Fruit fly (Drosophila melanogaster) whole organism, adult: ENCODE measurements around the gene CG16957.

ENCODE experiments used
- CG11617 ChIP-seq: fragments of 200-800 bp; sonication (Bioruptor generic); optimal IDR thresholded peaks from 2 replicates; lab custom pipeline; 2017; ENCODE audit warnings: mild to moderate bottlenecking, missing biosample characterization, missing genetic modification reagents, missing genetic modification characterization
- CG12768 ChIP-seq: fragments of 200-800 bp; sonication (Bioruptor generic); optimal IDR thresholded peaks from 2 replicates; lab custom pipeline; 2017; ENCODE audit warnings: missing biosample characterization, missing genetic modification characterization, mild to moderate bottlenecking, moderate library complexity, missing genetic modification reagents
- CG14711 ChIP-seq: fragments of 200-800 bp; sonication (Bioruptor generic); optimal IDR thresholded peaks from 2 replicates; lab custom pipeline; 2018; ENCODE audit warnings: missing biosample characterization, mild to moderate bottlenecking, missing genetic modification characterization, moderate library complexity
- CG1620 ChIP-seq: fragments of 200-800 bp; sonication (Bioruptor generic); optimal IDR thresholded peaks from 2 replicates; lab custom pipeline; 2016; ENCODE audit warnings: missing biosample characterization, missing genetic modification characterization
- CG33017 ChIP-seq: fragments of 200-800 bp; sonication (Bioruptor generic); optimal IDR thresholded peaks from 2 replicates; lab custom pipeline; 2018; ENCODE audit warnings: missing biosample characterization, mild to moderate bottlenecking, missing genetic modification characterization, moderate library complexity
- CG5204 ChIP-seq: fragments of 200-800 bp; sonication (Bioruptor generic); optimal IDR thresholded peaks from 2 replicates; lab custom pipeline; 2016; ENCODE audit warnings: missing biosample characterization, missing genetic modification characterization
- CG7045 ChIP-seq: fragments of 200-800 bp; sonication (Bioruptor generic); optimal IDR thresholded peaks from 2 replicates; lab custom pipeline; 2017; ENCODE audit warnings: missing biosample characterization, mild to moderate bottlenecking, missing genetic modification characterization
- CG7101 ChIP-seq: fragments of 200-800 bp; sonication (Bioruptor generic); optimal IDR thresholded peaks from 2 replicates; lab custom pipeline; 2018; ENCODE audit warnings: missing biosample characterization, mild to moderate bottlenecking, missing genetic modification characterization, moderate library complexity
- Clk ChIP-seq: fragments of 200-800 bp; sonication (Bioruptor generic); optimal IDR thresholded peaks from 2 replicates; lab custom pipeline; 2017; ENCODE audit warnings: missing biosample characterization, missing genetic modification characterization
- Crg-1 ChIP-seq: fragments of 200-800 bp; sonication (Bioruptor generic); optimal IDR thresholded peaks from 2 replicates; lab custom pipeline; 2016; ENCODE audit warnings: missing biosample characterization, missing genetic modification characterization
- Hr96 ChIP-seq: fragments of 200-800 bp; sonication (Bioruptor generic); optimal IDR thresholded peaks from 2 replicates; lab custom pipeline; 2016; ENCODE audit warnings: missing biosample characterization, missing genetic modification characterization
- Mnt ChIP-seq: fragments of 200-800 bp; sonication (Bioruptor generic); optimal IDR thresholded peaks from 2 replicates; lab custom pipeline; 2016; ENCODE audit warnings: missing biosample characterization, mild to moderate bottlenecking, missing genetic modification characterization
- bab1 ChIP-seq: fragments of 200-800 bp; sonication (Bioruptor generic); optimal IDR thresholded peaks from 3 replicates; lab custom pipeline; 2019; ENCODE audit warnings: missing biosample characterization, mild to moderate bottlenecking, missing genetic modification characterization, moderate library complexity
- cic ChIP-seq: fragments of 200-800 bp; sonication (Bioruptor generic); optimal IDR thresholded peaks from 2 replicates; lab custom pipeline; 2017; ENCODE audit warnings: missing biosample characterization, mild to moderate bottlenecking, missing genetic modification characterization, moderate library complexity
- cnc ChIP-seq, 2 experiments: fragments of >200 bp; optimal IDR thresholded peaks; 2 replicates each; lab custom pipeline; 2017
- kay ChIP-seq: fragments of 200-800 bp; sonication (Bioruptor generic); peaks from one replicate; lab custom pipeline; 2016; ENCODE audit warnings: missing biosample characterization, missing genetic modification characterization, borderline replicate concordance
- ovo ChIP-seq: fragments of 200-800 bp; sonication (Bioruptor generic); optimal IDR thresholded peaks from 2 replicates; lab custom pipeline; 2016; ENCODE audit warnings: missing biosample characterization, missing genetic modification characterization
- pad ChIP-seq: fragments of 200-800 bp; sonication (Bioruptor generic); optimal IDR thresholded peaks from 3 replicates; lab custom pipeline; 2017; ENCODE audit warnings: missing biosample characterization, missing genetic modification characterization, mild to moderate bottlenecking, moderate library complexity, missing genetic modification reagents
- tj ChIP-seq: fragments of 200-800 bp; sonication (Bioruptor generic); optimal IDR thresholded peaks from 3 replicates; lab custom pipeline; 2017; ENCODE audit warnings: missing biosample characterization, mild to moderate bottlenecking, missing genetic modification characterization, moderate library complexity
- toe ChIP-seq: fragments of 200-800 bp; sonication (Bioruptor generic); optimal IDR thresholded peaks from 2 replicates; lab custom pipeline; 2016; ENCODE audit warnings: missing biosample characterization, missing genetic modification characterization

Gene CG16957

dm6 chr2L:13376086-13376485 is 19.9 kb downstream of the CG16957 start:
- TF ChIP-seq Mnt (GFP tag; lab: Kevin White, UChicago) (no peak), cic (GFP tag; lab: Kevin White, UChicago) (peak; percentile 71)

- peak; percentile 99 for TF ChIP-seq Hr96 (GFP tag; lab: Kevin White, UChicago)
- TF ChIP-seq cic (GFP tag; lab: Kevin White, UChicago), result peak; percentile 69
- TF ChIP-seq Mnt (GFP tag; lab: Kevin White, UChicago), result peak; percentile 97
- TF ChIP-seq ovo (GFP tag; lab: Kevin White, UChicago), result peak; percentile 97
- peak; percentile 98 for TF ChIP-seq CG11617 (GFP tag; lab: Kevin White, UChicago)
- TF ChIP-seq CG1620, result peak; percentile 99
- TF ChIP-seq CG7045, result peak; percentile 95
- peak; percentile 96 for TF ChIP-seq bab1 (GFP tag; lab: Kevin White, UChicago)
- TF ChIP-seq CG5204 (GFP tag; lab: Kevin White, UChicago), result peak; percentile 98
- peak; percentile 94 for TF ChIP-seq pad
- no peak for TF ChIP-seq kay (GFP tag; lab: Kevin White, UChicago)
- TF ChIP-seq CG12768, result peak; percentile 98
- peak; percentile 97 for TF ChIP-seq Clk (GFP tag; lab: Kevin White, UChicago)
- TF ChIP-seq Crg-1, result peak; percentile 99
- TF ChIP-seq tj (GFP tag; lab: Kevin White, UChicago), result peak; percentile 88
- peak; percentile 99 for TF ChIP-seq toe
- TF ChIP-seq CG7101, result peak; percentile 97
- TF ChIP-seq CG14711 (tag; lab: Kevin White, UChicago), result peak; percentile 90
- TF ChIP-seq CG33017 (tag; lab: Kevin White, UChicago), result peak; percentile 93
- no peak for TF ChIP-seq cnc (optimal IDR thresholded peaks at IDR 0.05; lab: Kevin White, UChicago)
These were observed 22.3 kb downstream of the CG16957 start, which contains the start of the genes Bdp1 and CG6565 for dm6 chr2L:13373435-13374242. Bdp1 (minus strand) TSS chr2L:13373890. CG6565 (plus strand) TSS chr2L:13374019.

- TF ChIP-seq pad (peak; percentile 77), CG1620 (peak; percentile 90), ovo (GFP tag; lab: Kevin White, UChicago) (peak; percentile 62), bab1 (GFP tag; lab: Kevin White, UChicago) (peak; percentile 81), CG12768 (peak; percentile 84), tj (GFP tag; lab: Kevin White, UChicago) (peak; percentile 4), Hr96 (GFP tag; lab: Kevin White, UChicago) (peak; percentile 41), CG5204 (GFP tag; lab: Kevin White, UChicago) (peak; percentile 57), kay (GFP tag; lab: Kevin White, UChicago) (no peak), cnc (optimal IDR thresholded peaks at IDR 0.05; lab: Kevin White, UChicago) (no peak), CG11617 (GFP tag; lab: Kevin White, UChicago) (peak; percentile 51), toe (peak; percentile 49), CG7045 (peak; percentile 41), CG14711 (tag; lab: Kevin White, UChicago) (peak; percentile 97), CG33017 (tag; lab: Kevin White, UChicago) (peak; percentile 55), CG7101 (peak; percentile 84), Clk (GFP tag; lab: Kevin White, UChicago) (no peak), Mnt (GFP tag; lab: Kevin White, UChicago) (peak; percentile 79), cic (GFP tag; lab: Kevin White, UChicago) (peak; percentile 36), Crg-1 (peak; percentile 91)
These were observed 25.2 kb downstream of the CG16957 start, which contains the start of gene ND-B22 for dm6 chr2L:13370762-13371161. ND-B22 (minus strand) TSS chr2L:13371110.

- TF ChIP-seq tj (GFP tag; lab: Kevin White, UChicago) (peak; percentile 50), CG12768 (peak; percentile 93), bab1 (GFP tag; lab: Kevin White, UChicago) (peak; percentile 94), CG14711 (tag; lab: Kevin White, UChicago) (peak; percentile 82), Mnt (GFP tag; lab: Kevin White, UChicago) (peak; percentile 92), Clk (GFP tag; lab: Kevin White, UChicago) (peak; percentile 75), pad (peak; percentile 84), toe (peak; percentile 80), cnc (optimal IDR thresholded peaks at IDR 0.05; lab: Kevin White, UChicago) (no peak), CG7045 (peak; percentile 83), CG33017 (tag; lab: Kevin White, UChicago) (peak; percentile 92), CG1620 (peak; percentile 96), CG7101 (peak; percentile 93), kay (GFP tag; lab: Kevin White, UChicago) (no peak), Hr96 (GFP tag; lab: Kevin White, UChicago) (peak; percentile 80), ovo (GFP tag; lab: Kevin White, UChicago) (peak; percentile 75), CG5204 (GFP tag; lab: Kevin White, UChicago) (peak; percentile 86), CG11617 (GFP tag; lab: Kevin White, UChicago) (peak; percentile 85), Crg-1 (peak; percentile 96), cic (GFP tag; lab: Kevin White, UChicago) (peak; percentile 78)
These were observed 27.0 kb downstream of the CG16957 start, which contains the start of gene CG31855 for dm6 chr2L:13368940-13369339. CG31855 (plus strand) TSS chr2L:13369204.

dm6 chr2L:13367378-13367777 is 28.6 kb downstream of the CG16957 start, which contains the start of gene Tap42:
Tap42 (plus strand) TSS chr2L:13367617.
- no peak for TF ChIP-seq CG7045
- TF ChIP-seq cic (GFP tag; lab: Kevin White, UChicago), result peak; percentile 22
- peak; percentile 47 for TF ChIP-seq bab1 (GFP tag; lab: Kevin White, UChicago)
- peak; percentile 34 for TF ChIP-seq CG7101
- peak; percentile 30 for TF ChIP-seq Mnt (GFP tag; lab: Kevin White, UChicago)
- no peak for TF ChIP-seq toe
- peak; percentile 26 for TF ChIP-seq CG33017 (tag; lab: Kevin White, UChicago)
- no peak for TF ChIP-seq pad
